Worm (Caenorhabditis elegans) whole organism, late embryonic: Measurements from ENCODE around the gene Y38H6C.4.

ENCODE experiments used
- elt-2 ChIP-seq: sonication (generic microtip); optimal IDR thresholded peaks from 2 replicates; lab custom pipeline; 2016; ENCODE audit warnings: missing genetic modification reagents, missing genetic modification characterization, missing compliant biosample characterization
- fkh-10 ChIP-seq: fragments of 150-350 bp; optimal IDR thresholded peaks from 2 replicates; lab custom pipeline; 2014; ENCODE audit warnings: missing biosample characterization, missing genetic modification reagents, missing genetic modification characterization

- TF ChIP-seq elt-2 (tag; lab: Kevin White, UChicago), result no peak
- no peak for TF ChIP-seq fkh-10
Measured at ce11 chrV:20514483-20514882, 9.6 kb upstream of the Y38H6C.4 start.
